Fruit fly (Drosophila melanogaster): ENCODE data around the gene CG31249.

DNA sequence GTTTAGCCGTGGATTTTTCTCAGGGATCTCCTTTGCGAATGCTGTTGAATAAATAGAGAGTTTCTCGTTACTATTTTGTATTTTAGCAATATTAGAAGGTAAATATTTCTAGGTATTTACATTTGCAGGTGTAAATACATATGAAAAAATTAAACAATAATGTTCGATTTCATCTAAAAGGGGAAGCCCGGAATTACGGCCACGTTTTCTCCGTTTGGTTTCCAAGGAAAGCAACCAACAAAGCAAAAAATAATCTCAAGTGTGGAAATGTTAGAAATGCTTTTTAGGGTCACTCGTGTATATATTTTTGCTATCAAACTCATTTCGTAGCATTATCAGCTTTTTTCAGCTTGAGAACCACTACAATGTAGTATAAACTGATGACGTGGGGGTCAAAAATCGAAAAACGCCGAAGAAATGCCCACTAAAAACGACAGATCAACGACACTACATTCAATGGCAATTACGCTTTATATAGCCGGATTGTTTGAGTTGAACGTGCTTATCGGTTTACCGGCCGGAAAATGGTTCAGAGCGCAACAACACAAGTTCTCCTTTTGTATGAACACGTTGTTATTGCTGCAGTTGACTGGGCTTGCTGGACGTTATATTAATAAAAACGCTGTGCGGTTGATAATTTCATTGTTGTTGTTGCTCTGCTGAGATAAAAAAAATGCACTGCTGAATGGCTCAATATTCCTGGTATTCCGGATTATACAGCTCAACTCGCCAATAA, 8.6 kb downstream of the CG31249 start:
- no peak for TF ChIP-seq usp (GFP tag; optimal IDR thresholded peaks at IDR 0.05)
- no peak for TF ChIP-seq pan (optimal IDR thresholded peaks at IDR 0.05)
- no peak for TF ChIP-seq psq (optimal IDR thresholded peaks at IDR 0.05)

Data from whole organism.